Fruit fly (Drosophila melanogaster) whole organism, prepupa: ENCODE results near the gene CG4404.

Source experiments
- Blimp-1 ChIP-seq: fragments of 200-800 bp; sonication (Bioruptor generic); optimal IDR thresholded peaks from 3 replicates; lab custom pipeline; 2017; ENCODE audit warnings: missing biosample characterization, missing genetic modification characterization, mild to moderate bottlenecking, moderate library complexity, missing genetic modification reagents
- CG10631 ChIP-seq: fragments of 200-800 bp; sonication (Bioruptor generic); optimal IDR thresholded peaks from 2 replicates; lab custom pipeline; 2016; ENCODE audit warnings: missing biosample characterization, missing genetic modification characterization
- CG10669 ChIP-seq: fragments of 200-800 bp; sonication (Bioruptor generic); optimal IDR thresholded peaks from 3 replicates; lab custom pipeline; 2018; ENCODE audit warnings: missing biosample characterization, mild to moderate bottlenecking, missing genetic modification characterization, moderate library complexity
- CG11294 ChIP-seq: fragments of 200-800 bp; sonication (Bioruptor generic); IDR thresholded peaks from 2 replicates; pipeline ENCODE4 v1.3.6; 2022; ENCODE audit warnings: missing biosample characterization, missing genetic modification characterization
- CG11762 ChIP-seq: fragments of 200-800 bp; sonication (Bioruptor generic); optimal IDR thresholded peaks from 3 replicates; lab custom pipeline; 2016; ENCODE audit warnings: missing biosample characterization, missing genetic modification characterization; ENCODE audit not compliant: insufficient read depth
- CG11902 ChIP-seq: fragments of 200-800 bp; sonication (Bioruptor generic); optimal IDR thresholded peaks from 3 replicates; lab custom pipeline; 2016; ENCODE audit warnings: missing biosample characterization, missing genetic modification characterization
- CG15336 ChIP-seq: fragments of 200-800 bp; sonication (Bioruptor generic); IDR thresholded peaks from 2 replicates; pipeline ENCODE4 v1.3.6; 2022; ENCODE audit warnings: missing biosample characterization, missing genetic modification characterization
- CG1621 ChIP-seq: fragments of 200-800 bp; sonication (Bioruptor generic); optimal IDR thresholded peaks from 3 replicates; lab custom pipeline; 2018; ENCODE audit warnings: missing biosample characterization, mild to moderate bottlenecking, missing genetic modification characterization
- CG16779 ChIP-seq: fragments of 200-800 bp; sonication (Bioruptor generic); optimal IDR thresholded peaks from 3 replicates; lab custom pipeline; 2017; ENCODE audit warnings: missing biosample characterization, mild to moderate bottlenecking, missing genetic modification characterization
- CG3032 ChIP-seq: fragments of 200-800 bp; optimal IDR thresholded peaks from 2 replicates; lab custom pipeline; 2019; ENCODE audit warnings: missing biosample characterization, mild to moderate bottlenecking, missing genetic modification characterization, moderate library complexity
- CG31627 ChIP-seq: fragments of 200-800 bp; sonication (Bioruptor generic); optimal IDR thresholded peaks from 3 replicates; lab custom pipeline; 2016; ENCODE audit warnings: missing biosample characterization, missing genetic modification characterization
- CG32006 ChIP-seq: fragments of 200-800 bp; sonication (Bioruptor generic); optimal IDR thresholded peaks from 3 replicates; lab custom pipeline; 2017; ENCODE audit warnings: missing biosample characterization, mild to moderate bottlenecking, missing genetic modification characterization
- CG34406 ChIP-seq: fragments of 200-800 bp; sonication (Bioruptor generic); optimal IDR thresholded peaks from 3 replicates; lab custom pipeline; 2016; ENCODE audit warnings: missing biosample characterization, missing genetic modification characterization
- CG3919 ChIP-seq: fragments of 200-800 bp; sonication (Bioruptor generic); optimal IDR thresholded peaks from 3 replicates; lab custom pipeline; 2016; ENCODE audit warnings: missing biosample characterization, missing genetic modification characterization
- CG6163 ChIP-seq: fragments of 200-800 bp; sonication (Bioruptor generic); IDR thresholded peaks from 3 replicates; pipeline ENCODE4 v1.3.6; 2022; ENCODE audit warnings: missing biosample characterization, missing genetic modification characterization
- CG6276 ChIP-seq: fragments of 200-800 bp; sonication (Bioruptor generic); optimal IDR thresholded peaks from 2 replicates; lab custom pipeline; 2017; ENCODE audit warnings: missing biosample characterization, mild to moderate bottlenecking, missing genetic modification characterization
- CG6792 ChIP-seq: fragments of 200-800 bp; sonication (Bioruptor generic); optimal IDR thresholded peaks from 3 replicates; lab custom pipeline; 2016; ENCODE audit warnings: missing biosample characterization, missing genetic modification characterization
- CG6808 ChIP-seq: fragments of 200-800 bp; sonication (Bioruptor generic); optimal IDR thresholded peaks from 3 replicates; lab custom pipeline; 2017; ENCODE audit warnings: missing biosample characterization, missing genetic modification characterization, mild to moderate bottlenecking, moderate library complexity, missing genetic modification reagents
- CG6854 ChIP-seq: fragments of 200-800 bp; sonication (Bioruptor generic); optimal IDR thresholded peaks from 2 replicates; lab custom pipeline; 2017; ENCODE audit warnings: missing biosample characterization, mild to moderate bottlenecking, missing genetic modification characterization
- CG7368 ChIP-seq: fragments of 200-800 bp; sonication (Bioruptor generic); optimal IDR thresholded peaks from 3 replicates; lab custom pipeline; 2016; ENCODE audit warnings: missing biosample characterization, missing genetic modification characterization
- CG8119 ChIP-seq: fragments of 200-800 bp; sonication (Bioruptor generic); IDR thresholded peaks from 3 replicates; pipeline ENCODE4 v1.3.6; 2022; ENCODE audit warnings: missing biosample characterization, missing genetic modification characterization
- CG8319 ChIP-seq: fragments of 200-800 bp; sonication (Bioruptor generic); optimal IDR thresholded peaks from 3 replicates; lab custom pipeline; 2016; ENCODE audit warnings: missing biosample characterization, missing genetic modification characterization
- CG8632 ChIP-seq: fragments of 200-800 bp; sonication (Bioruptor generic); optimal IDR thresholded peaks from 3 replicates; lab custom pipeline; 2016; ENCODE audit warnings: missing biosample characterization, missing genetic modification characterization
- CG9139 ChIP-seq: fragments of 200-800 bp; sonication (Bioruptor generic); optimal IDR thresholded peaks from 3 replicates; lab custom pipeline; 2017; ENCODE audit warnings: missing biosample characterization, mild to moderate bottlenecking, missing genetic modification characterization
- Eip75B ChIP-seq: fragments of 200-800 bp; sonication (Bioruptor generic); optimal IDR thresholded peaks from 3 replicates; lab custom pipeline; 2016; ENCODE audit warnings: missing biosample characterization, missing genetic modification characterization
- Eip78C ChIP-seq: fragments of 200-800 bp; sonication (Bioruptor generic); peaks from one replicate; lab custom pipeline; 2016; ENCODE audit warnings: missing biosample characterization, missing genetic modification characterization
- Eip93F ChIP-seq: fragments of 200-800 bp; sonication (Bioruptor generic); optimal IDR thresholded peaks from 2 replicates; lab custom pipeline; 2016; ENCODE audit warnings: missing biosample characterization, mild to moderate bottlenecking, missing genetic modification characterization
- Ets21C ChIP-seq: fragments of 200-800 bp; sonication (Bioruptor generic); optimal IDR thresholded peaks from 3 replicates; lab custom pipeline; 2016; ENCODE audit warnings: missing biosample characterization, missing genetic modification characterization
- Ets96B ChIP-seq: fragments of 200-800 bp; optimal IDR thresholded peaks from 2 replicates; lab custom pipeline; 2019; ENCODE audit warnings: missing biosample characterization, mild to moderate bottlenecking, missing genetic modification characterization, moderate library complexity
- Gug ChIP-seq: fragments of 200-800 bp; sonication (Bioruptor generic); IDR thresholded peaks from 2 replicates; pipeline ENCODE4 v1.3.6; 2022; ENCODE audit warnings: missing biosample characterization, missing genetic modification characterization
- Hr38 ChIP-seq: sonication (Bioruptor generic); optimal IDR thresholded peaks from 2 replicates; lab custom pipeline; 2016; ENCODE audit warnings: missing biosample characterization, missing genetic modification characterization
- Hr39 ChIP-seq: fragments of 200-800 bp; sonication (Bioruptor generic); optimal IDR thresholded peaks from 2 replicates; lab custom pipeline; 2016; ENCODE audit warnings: missing biosample characterization, missing genetic modification characterization
- Hr4 ChIP-seq: fragments of 200-800 bp; sonication (Bioruptor generic); optimal IDR thresholded peaks from 3 replicates; lab custom pipeline; 2016; ENCODE audit warnings: missing biosample characterization, missing genetic modification characterization
- Lpt ChIP-seq: fragments of 200-800 bp; sonication (Bioruptor generic); optimal IDR thresholded peaks from 3 replicates; lab custom pipeline; 2016; ENCODE audit warnings: missing biosample characterization, missing genetic modification characterization
- Met ChIP-seq: fragments of 200-800 bp; sonication (Bioruptor generic); optimal IDR thresholded peaks from 3 replicates; lab custom pipeline; 2016; ENCODE audit warnings: missing biosample characterization, missing genetic modification characterization
- OdsH ChIP-seq: fragments of 200-800 bp; sonication (Bioruptor generic); optimal IDR thresholded peaks from 3 replicates; lab custom pipeline; 2016; ENCODE audit warnings: missing biosample characterization, missing genetic modification characterization
- Smox ChIP-seq: fragments of 200-800 bp; sonication (Bioruptor generic); optimal IDR thresholded peaks from 3 replicates; lab custom pipeline; 2016; ENCODE audit warnings: missing biosample characterization, missing genetic modification characterization
- Sox14 ChIP-seq: fragments of 200-800 bp; sonication (Bioruptor generic); optimal IDR thresholded peaks from 3 replicates; lab custom pipeline; 2016; ENCODE audit warnings: missing biosample characterization, missing genetic modification characterization
- Sox15 ChIP-seq: fragments of 200-800 bp; sonication (Bioruptor generic); optimal IDR thresholded peaks from 3 replicates; lab custom pipeline; 2016; ENCODE audit warnings: missing biosample characterization, missing genetic modification characterization
- achi ChIP-seq: fragments of 200-800 bp; sonication (Bioruptor generic); optimal IDR thresholded peaks from 3 replicates; lab custom pipeline; 2016; ENCODE audit warnings: missing biosample characterization, missing genetic modification characterization
- acj6 ChIP-seq: fragments of 200-800 bp; sonication (Bioruptor generic); optimal IDR thresholded peaks from 3 replicates; lab custom pipeline; 2016; ENCODE audit warnings: missing biosample characterization, missing genetic modification characterization
- cyc ChIP-seq: fragments of 200-800 bp; sonication (Bioruptor generic); optimal IDR thresholded peaks from 3 replicates; lab custom pipeline; 2016; ENCODE audit warnings: missing biosample characterization, missing genetic modification characterization
- dac ChIP-seq: fragments of 200-800 bp; sonication (Bioruptor generic); optimal IDR thresholded peaks from 2 replicates; lab custom pipeline; 2017; ENCODE audit warnings: missing biosample characterization, mild to moderate bottlenecking, missing genetic modification characterization
- eg ChIP-seq: fragments of 200-800 bp; sonication (Bioruptor generic); IDR thresholded peaks from 3 replicates; pipeline ENCODE4 v1.3.6; 2022; ENCODE audit warnings: missing biosample characterization, missing genetic modification characterization
- esn ChIP-seq: fragments of 200-800 bp; sonication (Bioruptor generic); optimal IDR thresholded peaks from 2 replicates; lab custom pipeline; 2016; ENCODE audit warnings: missing biosample characterization, mild to moderate bottlenecking, missing genetic modification characterization, moderate library complexity
- fd85E ChIP-seq: fragments of 200-800 bp; sonication (Bioruptor generic); optimal IDR thresholded peaks from 3 replicates; lab custom pipeline; 2016; ENCODE audit warnings: missing biosample characterization, missing genetic modification characterization
- fkh ChIP-seq: fragments of 200-800 bp; sonication (Bioruptor generic); optimal IDR thresholded peaks from 3 replicates; lab custom pipeline; 2017; ENCODE audit warnings: missing biosample characterization, mild to moderate bottlenecking, missing genetic modification characterization, moderate library complexity
- lz ChIP-seq: fragments of 200-800 bp; sonication (Bioruptor generic); optimal IDR thresholded peaks from 3 replicates; lab custom pipeline; 2016; ENCODE audit warnings: missing biosample characterization, missing genetic modification characterization
- net ChIP-seq: fragments of 200-800 bp; sonication (Bioruptor generic); optimal IDR thresholded peaks from 3 replicates; lab custom pipeline; 2016; ENCODE audit warnings: missing biosample characterization, missing genetic modification characterization
- pdm3 ChIP-seq: fragments of 200-800 bp; sonication (Bioruptor generic); optimal IDR thresholded peaks from 3 replicates; lab custom pipeline; 2016; ENCODE audit warnings: missing biosample characterization, missing genetic modification characterization
- spab ChIP-seq: fragments of 200-800 bp; sonication (Bioruptor generic); optimal IDR thresholded peaks from 2 replicates; lab custom pipeline; 2017; ENCODE audit warnings: missing biosample characterization, mild to moderate bottlenecking, missing genetic modification characterization, missing genetic modification reagents
- svp ChIP-seq: fragments of 200-800 bp; sonication (Bioruptor generic); peaks from one replicate; lab custom pipeline; 2016; ENCODE audit warnings: missing biosample characterization, missing genetic modification characterization
- topi ChIP-seq: fragments of 200-800 bp; sonication (Bioruptor generic); optimal IDR thresholded peaks from 3 replicates; lab custom pipeline; 2016; ENCODE audit warnings: missing biosample characterization, missing genetic modification characterization
- vri ChIP-seq: fragments of 200-800 bp; sonication (Bioruptor generic); optimal IDR thresholded peaks from 3 replicates; lab custom pipeline; 2016; ENCODE audit warnings: missing biosample characterization, mild to moderate bottlenecking, missing genetic modification characterization

Gene CG4404

DNA sequence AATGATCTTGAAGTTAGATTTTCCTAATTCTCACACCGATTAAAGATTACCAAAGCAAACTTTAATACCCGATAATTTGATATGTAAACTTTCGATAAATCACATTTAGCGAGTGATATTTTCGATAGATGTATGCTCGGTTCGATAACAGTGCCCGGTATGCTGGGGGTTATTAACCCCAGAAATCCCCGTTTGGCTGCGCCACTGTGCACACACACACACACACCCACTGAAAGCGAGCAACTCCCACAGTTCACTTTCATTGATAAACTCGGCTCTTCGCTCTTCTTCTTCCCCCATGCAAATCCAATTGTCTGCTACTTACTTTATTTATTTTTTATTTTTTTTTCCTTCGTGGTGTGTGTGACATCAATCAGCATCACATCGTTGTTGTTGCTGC is 9.4 kb downstream of the CG4404 start:
- no peak for TF ChIP-seq Lpt (GFP tag; lab: Kevin White, UChicago)
- TF ChIP-seq CG10669 = peak; percentile 10
- no peak for TF ChIP-seq CG11902 (GFP tag; lab: Kevin White, UChicago)
- TF ChIP-seq CG11762 (GFP tag; lab: Kevin White, UChicago) = no peak
- peak; percentile 14 for TF ChIP-seq OdsH (GFP tag; lab: Kevin White, UChicago)
- TF ChIP-seq CG31627 (GFP tag; lab: Kevin White, UChicago) = peak; percentile 38
- TF ChIP-seq acj6 = no peak
- TF ChIP-seq Hr38 (GFP tag; lab: Kevin White, UChicago) = no peak
- no peak for TF ChIP-seq fkh (GFP tag; lab: Kevin White, UChicago)
- no peak for TF ChIP-seq fd85E (GFP tag; lab: Kevin White, UChicago)
- no peak for TF ChIP-seq CG11294 (GFP tag; lab: Robert Waterston, UW)
- TF ChIP-seq CG6792 = no peak
- TF ChIP-seq net (GFP tag; lab: Kevin White, UChicago) = no peak
- TF ChIP-seq Eip78C (GFP tag; lab: Kevin White, UChicago) = peak; percentile 62
- no peak for TF ChIP-seq Smox (GFP tag; lab: Kevin White, UChicago)
- TF ChIP-seq CG3032 (tag; lab: Kevin White, UChicago) = peak; percentile 36
- no peak for TF ChIP-seq CG8632 (GFP tag; lab: Kevin White, UChicago)
- no peak for TF ChIP-seq Eip75B
- TF ChIP-seq CG15336 (GFP tag; lab: Robert Waterston, UW) = peak; percentile 23; the same call in 1 of the 2 replicates
- peak; percentile 3 for TF ChIP-seq CG34406 (GFP tag; lab: Kevin White, UChicago)
- no peak for TF ChIP-seq CG6276 (GFP tag; lab: Kevin White, UChicago)
- TF ChIP-seq Gug (GFP tag; lab: Robert Waterston, UW) = peak; percentile 31
- no peak for TF ChIP-seq CG7368 (GFP tag; lab: Kevin White, UChicago)
- TF ChIP-seq pdm3 (GFP tag; lab: Kevin White, UChicago) = peak; percentile 36
- peak; percentile 24 for TF ChIP-seq Blimp-1 (GFP tag; lab: Kevin White, UChicago)
- TF ChIP-seq dac = no peak
- no peak for TF ChIP-seq Ets96B (tag; lab: Kevin White, UChicago)
- no peak for TF ChIP-seq lz (GFP tag; lab: Kevin White, UChicago)
- TF ChIP-seq svp (GFP tag; lab: Kevin White, UChicago) = peak; percentile 91
- TF ChIP-seq eg (GFP tag; lab: Robert Waterston, UW) = peak; percentile 69
- no peak for TF ChIP-seq CG9139
- no peak for TF ChIP-seq Ets21C (GFP tag; lab: Kevin White, UChicago)
- TF ChIP-seq CG1621 (tag; lab: Kevin White, UChicago) = peak; percentile 25
- no peak for TF ChIP-seq CG16779 (tag; lab: Kevin White, UChicago)
- TF ChIP-seq Sox14 (GFP tag; lab: Kevin White, UChicago) = peak; percentile 28
- no peak for TF ChIP-seq CG10631 (GFP tag; lab: Kevin White, UChicago)
- no peak for TF ChIP-seq CG3919 (GFP tag; lab: Kevin White, UChicago)
- TF ChIP-seq vri (GFP tag; lab: Kevin White, UChicago) = no peak
- TF ChIP-seq Sox15 (GFP tag; lab: Kevin White, UChicago) = no peak
- peak; percentile 23 for TF ChIP-seq esn (GFP tag; lab: Kevin White, UChicago)
- peak; percentile 36 for TF ChIP-seq Met (GFP tag; lab: Kevin White, UChicago)
- TF ChIP-seq Hr39 (GFP tag; lab: Kevin White, UChicago) = peak; percentile 23
- TF ChIP-seq achi (GFP tag; lab: Kevin White, UChicago) = peak; percentile 42
- TF ChIP-seq spab (GFP tag; lab: Kevin White, UChicago) = no peak
- no peak for TF ChIP-seq CG6854
- no peak for TF ChIP-seq topi (GFP tag; lab: Kevin White, UChicago)
- TF ChIP-seq CG8119 = no peak
- peak; percentile 59; the same call in 2 of the 3 replicates for TF ChIP-seq CG6163 (GFP tag; lab: Robert Waterston, UW)
- TF ChIP-seq cyc (GFP tag; lab: Kevin White, UChicago) = no peak
- TF ChIP-seq CG8319 (GFP tag; lab: Kevin White, UChicago) = no peak
- no peak for TF ChIP-seq Hr4 (GFP tag; lab: Kevin White, UChicago)
- no peak for TF ChIP-seq CG6808 (GFP tag; lab: Kevin White, UChicago)
- peak; percentile 56 for TF ChIP-seq CG32006
- no peak for TF ChIP-seq Eip93F (GFP tag; lab: Kevin White, UChicago)
